Worm (Caenorhabditis elegans) whole organism, L2 larva: ENCODE measurements around the gene lin-25.

ENCODE experiments used
- C34F6.9 ChIP-seq: fragments of 150-350 bp; optimal IDR thresholded peaks from 2 replicates; lab custom pipeline; 2014; ENCODE audit warnings: missing biosample characterization, missing genetic modification characterization
- ceh-16 ChIP-seq: fragments of 150-350 bp; optimal IDR thresholded peaks from 2 replicates; lab custom pipeline; 2014; ENCODE audit warnings: missing biosample characterization, missing genetic modification characterization
- lin-13 ChIP-seq: fragments of 150-350 bp; optimal IDR thresholded peaks from 2 replicates; lab custom pipeline; 2014; ENCODE audit warnings: missing biosample characterization, missing genetic modification reagents, missing genetic modification characterization
- mab-5 ChIP-seq: fragments of 150-350 bp; optimal IDR thresholded peaks from 2 replicates; lab custom pipeline; 2014; ENCODE audit warnings: missing biosample characterization, missing genetic modification characterization
- mbf-1 ChIP-seq: sonication (generic microtip); optimal IDR thresholded peaks from 2 replicates; lab custom pipeline; 2017; ENCODE audit warnings: missing biosample characterization, missing genetic modification characterization
- nhr-12 ChIP-seq: fragments of 150-350 bp; optimal IDR thresholded peaks from 2 replicates; lab custom pipeline; 2014; ENCODE audit warnings: missing biosample characterization, missing genetic modification characterization
- unc-39 ChIP-seq: fragments of 150-350 bp; optimal IDR thresholded peaks from 2 replicates; lab custom pipeline; 2014; ENCODE audit warnings: missing biosample characterization, missing genetic modification characterization
- unc-62 ChIP-seq: fragments of 150-350 bp; optimal IDR thresholded peaks from 2 replicates; lab custom pipeline; 2014; ENCODE audit warnings: missing biosample characterization, missing genetic modification reagents, missing genetic modification characterization
- zag-1 ChIP-seq: fragments of 150-350 bp; optimal IDR thresholded peaks from 2 replicates; lab custom pipeline; 2014; ENCODE audit warnings: missing biosample characterization, missing genetic modification characterization

DNA sequence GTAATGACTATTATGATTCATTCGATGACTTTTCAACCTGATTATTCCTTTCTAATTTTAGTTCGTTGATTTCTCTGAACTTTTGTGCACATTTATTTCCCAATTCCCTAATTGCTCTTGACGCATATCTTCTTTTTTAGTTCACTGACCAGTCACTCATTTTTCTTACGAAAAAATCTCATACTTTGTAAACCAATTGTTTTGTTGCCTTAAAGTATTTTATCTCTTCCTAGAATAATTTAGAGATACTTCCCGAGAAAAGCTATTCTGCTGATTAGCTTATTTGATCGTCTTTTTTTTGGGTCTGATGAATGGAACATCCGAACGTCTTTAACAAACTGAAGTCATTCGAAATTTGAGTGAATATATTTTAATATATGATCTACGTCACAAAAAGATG is 29.6 kb downstream of the lin-25 start:
- no peak for TF ChIP-seq nhr-12
- no peak for TF ChIP-seq zag-1 (tag; lab: Kevin White, UChicago)
- TF ChIP-seq mab-5 (tag; lab: Kevin White, UChicago), result no peak
- TF ChIP-seq unc-62 (GFP tag; lab: Kevin White, UChicago), result no peak
- no peak for TF ChIP-seq ceh-16 (tag; lab: Kevin White, UChicago)
- TF ChIP-seq unc-39 (tag; lab: Kevin White, UChicago), result no peak
- TF ChIP-seq C34F6.9 (tag; lab: Kevin White, UChicago), result no peak
- TF ChIP-seq mbf-1, result no peak
- no peak for TF ChIP-seq lin-13
